Worm (Caenorhabditis elegans) whole organism, mixed stage, embryonic: Measurements from ENCODE around the gene C35B1.5.

Source experiments
- M03D4.4 ChIP-seq: sonication (generic microtip); optimal IDR thresholded peaks from 2 replicates; lab custom pipeline; 2017; ENCODE audit warnings: mild to moderate bottlenecking, missing genetic modification characterization, missing compliant biosample characterization
- blmp-1 ChIP-seq: fragments of 150-350 bp; optimal IDR thresholded peaks from 2 replicates; lab custom pipeline; 2014; ENCODE audit warnings: missing biosample characterization, missing genetic modification characterization
- ceh-43 ChIP-seq: fragments of 200-800 bp; sonication (Bioruptor generic); optimal IDR thresholded peaks from 2 replicates; lab custom pipeline; 2018; ENCODE audit warnings: mild to moderate bottlenecking, missing genetic modification characterization, moderate library complexity, missing compliant biosample characterization
- ceh-83 ChIP-seq: fragments of 200-800 bp; sonication (Bioruptor generic); optimal IDR thresholded peaks from 2 replicates; lab custom pipeline; 2018; ENCODE audit warnings: mild to moderate bottlenecking, missing genetic modification characterization, missing compliant biosample characterization
- ces-1 ChIP-seq: fragments of 150-350 bp; optimal IDR thresholded peaks from 2 replicates; lab custom pipeline; 2014; ENCODE audit warnings: missing biosample characterization, missing genetic modification reagents, missing genetic modification characterization
- cnd-1 ChIP-seq: fragments of 200-800 bp; sonication (Bioruptor generic); optimal IDR thresholded peaks from 2 replicates; lab custom pipeline; 2018; ENCODE audit warnings: mild to moderate bottlenecking, missing genetic modification characterization, missing compliant biosample characterization
- elt-3 ChIP-seq: fragments of 150-350 bp; optimal IDR thresholded peaks from 2 replicates; lab custom pipeline; 2014; ENCODE audit warnings: missing biosample characterization, missing genetic modification characterization
- ham-2 ChIP-seq: fragments of 200-800 bp; sonication (Bioruptor generic); optimal IDR thresholded peaks from 2 replicates; lab custom pipeline; 2018; ENCODE audit warnings: mild to moderate bottlenecking, missing genetic modification characterization, missing compliant biosample characterization
- hlh-1 ChIP-seq: fragments of 150-350 bp; optimal IDR thresholded peaks from 2 replicates; lab custom pipeline; 2014; ENCODE audit warnings: missing biosample characterization, missing genetic modification reagents, missing genetic modification characterization
- lin-13 ChIP-seq: fragments of 150-350 bp; optimal IDR thresholded peaks from 2 replicates; lab custom pipeline; 2014; ENCODE audit warnings: missing biosample characterization, missing genetic modification characterization
- lin-32 ChIP-seq: fragments of 200-800 bp; sonication (Bioruptor generic); optimal IDR thresholded peaks from 2 replicates; lab custom pipeline; 2018; ENCODE audit warnings: mild to moderate bottlenecking, missing genetic modification characterization, missing compliant biosample characterization
- lsy-2 ChIP-seq: fragments of 150-350 bp; optimal IDR thresholded peaks from 2 replicates; lab custom pipeline; 2014; ENCODE audit warnings: missing biosample characterization, missing genetic modification characterization
- mab-5 ChIP-seq: fragments of 150-350 bp; optimal IDR thresholded peaks from 2 replicates; lab custom pipeline; 2014; ENCODE audit warnings: missing biosample characterization, missing genetic modification characterization
- mep-1 ChIP-seq: fragments of 150-350 bp; optimal IDR thresholded peaks from 2 replicates; lab custom pipeline; 2017; ENCODE audit warnings: missing biosample characterization, missing genetic modification reagents, missing genetic modification characterization, inconsistent platforms
- mls-2 ChIP-seq: sonication (generic microtip); optimal IDR thresholded peaks from 2 replicates; lab custom pipeline; 2016; ENCODE audit warnings: mild to moderate bottlenecking, missing genetic modification characterization, moderate library complexity, missing compliant biosample characterization
- nhr-12 ChIP-seq: fragments of 150-350 bp; optimal IDR thresholded peaks from 2 replicates; lab custom pipeline; 2014; ENCODE audit warnings: missing biosample characterization, missing genetic modification characterization
- nhr-2 ChIP-seq: fragments of 150-350 bp; optimal IDR thresholded peaks from 2 replicates; lab custom pipeline; 2014; ENCODE audit warnings: missing biosample characterization, missing genetic modification characterization
- nhr-237 ChIP-seq: fragments of 150-350 bp; optimal IDR thresholded peaks from 2 replicates; lab custom pipeline; 2014; ENCODE audit warnings: missing biosample characterization, missing genetic modification characterization
- nhr-28 ChIP-seq: fragments of 150-350 bp; optimal IDR thresholded peaks from 2 replicates; lab custom pipeline; 2014; ENCODE audit warnings: missing biosample characterization, missing genetic modification characterization
- nhr-76 ChIP-seq: sonication (generic microtip); optimal IDR thresholded peaks from 2 replicates; lab custom pipeline; 2017; ENCODE audit warnings: missing biosample characterization, missing genetic modification characterization
- sem-2 ChIP-seq: fragments of 200-800 bp; sonication (Bioruptor generic); optimal IDR thresholded peaks from 2 replicates; lab custom pipeline; 2018; ENCODE audit warnings: mild to moderate bottlenecking, missing genetic modification characterization, missing compliant biosample characterization
- snpc-4 ChIP-seq: fragments of 150-350 bp; optimal IDR thresholded peaks from 2 replicates; lab custom pipeline; 2014; ENCODE audit warnings: missing biosample characterization, missing genetic modification characterization
- sptf-1 ChIP-seq: sonication (generic microtip); optimal IDR thresholded peaks from 2 replicates; lab custom pipeline; 2017; ENCODE audit warnings: mild to moderate bottlenecking, missing genetic modification characterization, moderate library complexity, missing compliant biosample characterization
- tbx-8 ChIP-seq: fragments of 200-800 bp; sonication (Bioruptor generic); optimal IDR thresholded peaks from 2 replicates; lab custom pipeline; 2018; ENCODE audit warnings: mild to moderate bottlenecking, missing genetic modification characterization, moderate library complexity, missing compliant biosample characterization
- unc-120 ChIP-seq: sonication (generic microtip); optimal IDR thresholded peaks from 2 replicates; lab custom pipeline; 2017; ENCODE audit warnings: missing genetic modification characterization, missing compliant biosample characterization; ENCODE audit not compliant: poor library complexity, severe bottlenecking
- unc-62 ChIP-seq: fragments of 150-350 bp; optimal IDR thresholded peaks from 2 replicates; lab custom pipeline; 2014; ENCODE audit warnings: missing biosample characterization, missing genetic modification reagents, missing genetic modification characterization
- zip-8 ChIP-seq: fragments of 150-350 bp; optimal IDR thresholded peaks from 2 replicates; lab custom pipeline; 2014; ENCODE audit warnings: missing biosample characterization, missing genetic modification characterization
- ztf-11 ChIP-seq: fragments of 150-350 bp; optimal IDR thresholded peaks from 2 replicates; lab custom pipeline; 2014; ENCODE audit warnings: missing biosample characterization, missing genetic modification characterization

The C35B1.5 gene

DNA sequence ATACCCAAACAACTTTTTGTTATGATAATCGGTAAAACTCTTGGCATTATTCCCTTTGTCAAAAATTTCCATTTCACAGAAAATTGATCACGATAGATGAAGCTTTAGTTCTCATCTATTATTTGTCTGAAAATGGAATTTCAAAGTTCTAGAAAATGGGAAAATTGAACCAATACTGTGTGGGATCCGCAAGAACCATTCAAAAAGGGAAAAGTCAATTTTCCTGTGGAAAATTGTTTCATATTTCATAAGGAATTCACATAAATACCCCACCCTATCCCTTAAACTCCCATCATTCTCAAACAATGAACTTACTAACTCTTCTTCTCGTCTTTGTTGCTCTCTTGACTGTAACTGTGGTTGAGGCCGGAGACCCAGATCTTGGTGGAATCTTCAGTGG is 3.2 kb downstream of the C35B1.5 start, which contains the start of the genes C35B1.9 and C35B1.3:
Gene C35B1.9 (minus strand): TSS at position 101 of the 400 bp plus-strand sequence.
Gene C35B1.3 (plus strand): TSS at position 306 of the 400 bp plus-strand sequence.
- TF ChIP-seq ham-2 (GFP tag; lab: Kevin White, UChicago) (no peak), unc-62 (GFP tag; lab: Kevin White, UChicago) (no peak), nhr-2 (no peak)

DNA sequence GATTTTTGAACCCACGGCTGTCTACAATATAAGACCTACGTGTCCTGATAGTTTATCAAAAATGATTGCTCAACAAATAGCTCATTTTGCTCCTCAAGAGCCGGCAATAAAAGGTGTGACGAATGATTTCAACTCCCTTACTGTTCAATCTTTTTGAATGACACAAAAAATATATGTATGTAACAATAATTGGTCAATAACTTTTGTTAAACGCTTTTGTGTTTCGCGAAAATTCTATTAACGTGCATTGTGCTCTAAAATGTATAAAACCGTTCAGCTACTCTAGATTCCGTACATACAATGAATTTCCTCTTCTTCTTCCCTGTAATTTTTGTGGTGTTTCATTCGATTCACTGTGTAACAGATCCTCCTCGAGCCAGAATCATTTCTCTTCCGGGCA is 4.5 kb downstream of the C35B1.5 start, which contains the start of gene C35B1.4:
Gene C35B1.4 (plus strand): TSS at position 301 of the 400 bp plus-strand sequence.
- TF ChIP-seq nhr-12 (tag; lab: Kevin White, UChicago) (no peak), ces-1 (GFP tag; lab: Kevin White, UChicago) (no peak), mls-2 (no peak), sptf-1 (tag; lab: Kevin White, UChicago) (no peak), mep-1 (tag; lab: Kevin White, UChicago) (no peak), mab-5 (no peak), nhr-2 (no peak), unc-62 (GFP tag; lab: Kevin White, UChicago) (no peak)

DNA sequence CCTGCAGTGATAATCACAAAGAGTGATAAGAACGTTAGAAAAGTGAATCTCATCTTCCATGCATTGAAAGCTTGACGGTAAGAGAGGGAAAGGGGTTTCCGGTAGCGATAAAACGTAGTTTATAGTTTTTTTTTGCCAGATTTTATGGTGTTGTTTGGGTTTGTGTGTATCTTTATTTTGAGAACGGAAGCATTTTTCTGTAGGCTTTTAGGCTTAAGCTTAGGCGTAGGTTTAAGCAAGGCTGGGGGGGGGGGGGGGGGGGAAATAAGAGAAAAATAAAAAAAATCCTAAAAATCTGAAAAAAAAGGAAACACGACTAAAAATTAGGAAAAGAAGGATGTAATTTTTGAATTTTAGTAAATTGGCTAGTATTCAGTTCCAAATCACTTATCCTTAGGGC is 5.1 kb downstream of the C35B1.5 start, which contains the start of gene C35B1.8:
Gene C35B1.8 (minus strand): TSS at position 101 of the 400 bp plus-strand sequence.
- no peak for TF ChIP-seq mep-1 (tag; lab: Kevin White, UChicago)

ce11 chrIV:4076690-4077295 is 7.2 kb downstream of the C35B1.5 start:
- no peak for TF ChIP-seq sptf-1 (tag; lab: Kevin White, UChicago)
- no peak for TF ChIP-seq ceh-43 (GFP tag; lab: Kevin White, UChicago)
- no peak for TF ChIP-seq lin-32 (GFP tag; lab: Kevin White, UChicago)
- TF ChIP-seq nhr-76 (tag; lab: Kevin White, UChicago), result no peak
- no peak for TF ChIP-seq sem-2 (GFP tag; lab: Kevin White, UChicago)
- TF ChIP-seq, all 35 proteins: peak for 0

- TF ChIP-seq blmp-1 (tag; lab: Kevin White, UChicago) (no peak), ceh-43 (GFP tag; lab: Kevin White, UChicago) (no peak), nhr-28 (tag; lab: Kevin White, UChicago) (no peak), snpc-4 (tag; lab: Kevin White, UChicago) (no peak), elt-3 (tag; lab: Kevin White, UChicago) (no peak), M03D4.4 (tag; lab: Kevin White, UChicago) (no peak), nhr-76 (tag; lab: Kevin White, UChicago) (no peak), nhr-12 (tag; lab: Kevin White, UChicago) (no peak), mep-1 (tag; lab: Kevin White, UChicago) (no peak), cnd-1 (no peak), sem-2 (GFP tag; lab: Kevin White, UChicago) (no peak), nhr-237 (no peak), ceh-83 (GFP tag; lab: Kevin White, UChicago) (no peak), tbx-8 (GFP tag; lab: Kevin White, UChicago) (no peak), unc-120 (tag; lab: Kevin White, UChicago) (no peak), zip-8 (tag; lab: Kevin White, UChicago) (no peak), lin-13 (no peak), lsy-2 (tag; lab: Kevin White, UChicago) (no peak), mab-5 (no peak), sptf-1 (tag; lab: Kevin White, UChicago) (no peak)
Observed at ce11 chrIV:4074610-4075009, 9.4 kb downstream of the C35B1.5 start, which contains the start of gene W03D2.9. Gene W03D2.9 (minus strand): TSS chrIV:4074710.

- no peak for TF ChIP-seq nhr-2
- no peak for TF ChIP-seq nhr-76 (tag; lab: Kevin White, UChicago)
- no peak for TF ChIP-seq blmp-1 (tag; lab: Kevin White, UChicago)
- TF ChIP-seq mab-5, result no peak
- no peak for TF ChIP-seq ztf-11 (tag; lab: Kevin White, UChicago)
- TF ChIP-seq unc-62 (GFP tag; lab: Kevin White, UChicago), result no peak
- no peak for TF ChIP-seq lin-13
- no peak for TF ChIP-seq ham-2 (GFP tag; lab: Kevin White, UChicago)
- no peak for TF ChIP-seq zip-8 (tag; lab: Kevin White, UChicago)
- no peak for TF ChIP-seq nhr-12 (tag; lab: Kevin White, UChicago)
- no peak for TF ChIP-seq mep-1 (tag; lab: Kevin White, UChicago)
- no peak for TF ChIP-seq nhr-237
- TF ChIP-seq hlh-1 (tag; lab: Kevin White, UChicago), result no peak
Observed at ce11 chrIV:4072027-4072426, 12.0 kb downstream of the C35B1.5 start, which contains the start of gene pqn-75. Gene pqn-75 (plus strand): TSS chrIV:4072327.
